Worm (Caenorhabditis elegans) whole organism, early embryonic: ENCODE results near the gene ZK643.2.

Experiments used
- B0310.2 ChIP-seq: sonication (generic microtip); optimal IDR thresholded peaks from 2 replicates; lab custom pipeline; 2016; ENCODE audit warnings: mild to moderate bottlenecking, missing genetic modification characterization, missing compliant biosample characterization
- F13C5.2 ChIP-seq: sonication (generic microtip); optimal IDR thresholded peaks from 2 replicates; lab custom pipeline; 2017; ENCODE audit warnings: mild to moderate bottlenecking, missing genetic modification characterization, inconsistent platforms, missing compliant biosample characterization
- aly-1 ChIP-seq: sonication (generic microtip); optimal IDR thresholded peaks from 2 replicates; lab custom pipeline; 2016; ENCODE audit warnings: missing genetic modification characterization, missing compliant biosample characterization
- ama-1 ChIP-seq: fragments of 150-350 bp; optimal IDR thresholded peaks from 2 replicates; lab custom pipeline; 2014
- ceh-13 ChIP-seq: fragments of 200-800 bp; sonication (Bioruptor generic); optimal IDR thresholded peaks from 2 replicates; lab custom pipeline; 2018; ENCODE audit warnings: mild to moderate bottlenecking, missing genetic modification characterization, missing compliant biosample characterization
- ceh-36 ChIP-seq: sonication (generic microtip); optimal IDR thresholded peaks from 2 replicates; lab custom pipeline; 2016; ENCODE audit warnings: missing genetic modification characterization, inconsistent platforms, missing compliant biosample characterization
- ets-7 ChIP-seq: sonication (generic microtip); optimal IDR thresholded peaks from 2 replicates; lab custom pipeline; 2016; ENCODE audit warnings: missing genotype, missing genetic modification characterization, missing compliant biosample characterization
- flt-1 ChIP-seq: fragments of 200-800 bp; sonication (Bioruptor generic); IDR thresholded peaks from 2 replicates; pipeline ENCODE4 v1.3.6; 2022; ENCODE audit warnings: missing genetic modification characterization, missing compliant biosample characterization
- hmbx-1 ChIP-seq: sonication (generic microtip); optimal IDR thresholded peaks from 2 replicates; lab custom pipeline; 2016; ENCODE audit warnings: mild to moderate bottlenecking, missing genetic modification characterization, missing compliant biosample characterization
- hmg-4 ChIP-seq: fragments of 200-800 bp; sonication (Bioruptor generic); optimal IDR thresholded peaks from 2 replicates; lab custom pipeline; 2018; ENCODE audit warnings: mild to moderate bottlenecking, missing genetic modification characterization, missing compliant biosample characterization
- hnd-1 ChIP-seq: sonication (generic microtip); optimal IDR thresholded peaks from 2 replicates; lab custom pipeline; 2016; ENCODE audit warnings: missing genetic modification characterization, missing compliant biosample characterization
- pes-1 ChIP-seq: fragments of 200-800 bp; sonication (Bioruptor generic); IDR thresholded peaks from 2 replicates; pipeline ENCODE4 v1.3.6; 2022; ENCODE audit warnings: missing genetic modification reagents, missing genetic modification characterization, missing compliant biosample characterization
- scrt-1 ChIP-seq: fragments of 200-800 bp; sonication (Bioruptor generic); IDR thresholded peaks from 2 replicates; pipeline ENCODE4 v1.3.6; 2022; ENCODE audit warnings: missing genetic modification characterization, missing compliant biosample characterization
- sea-1 ChIP-seq: fragments of 200-800 bp; sonication (Bioruptor generic); conservative IDR thresholded peaks from 2 replicates; pipeline ENCODE4 v1.3.6; 2022; ENCODE audit warnings: missing genetic modification characterization, missing compliant biosample characterization
- tbx-11 ChIP-seq: fragments of 200-800 bp; sonication (Bioruptor generic); IDR thresholded peaks from 2 replicates; pipeline ENCODE4 v1.3.6; 2022; ENCODE audit warnings: missing genetic modification characterization, missing compliant biosample characterization
- tbx-37 ChIP-seq: fragments of 200-800 bp; sonication (Bioruptor generic); conservative IDR thresholded peaks from 2 replicates; pipeline ENCODE4 v1.3.6; 2022; ENCODE audit warnings: missing genetic modification reagents, missing genetic modification characterization, missing compliant biosample characterization
- tra-4 ChIP-seq: sonication (generic microtip); optimal IDR thresholded peaks from 2 replicates; lab custom pipeline; 2017; ENCODE audit warnings: missing genetic modification characterization, missing compliant biosample characterization

The ZK643.2 gene

ce11 chrIII:8962475-8962874 is 6.1 kb downstream of the ZK643.2 start:
- TF ChIP-seq hmg-4 (GFP tag; lab: Kevin White, UChicago): no peak
- TF ChIP-seq ama-1: no peak
- no peak for TF ChIP-seq tbx-11
- TF ChIP-seq ceh-36 (tag; lab: Kevin White, UChicago): no peak
- no peak for TF ChIP-seq sea-1 (GFP tag; lab: Robert Waterston, UW)
- no peak for TF ChIP-seq F13C5.2 (tag; lab: Kevin White, UChicago)
- no peak for TF ChIP-seq aly-1 (tag; lab: Kevin White, UChicago)
- no peak for TF ChIP-seq scrt-1 (GFP tag; lab: Robert Waterston, UW)
- no peak for TF ChIP-seq ceh-13 (GFP tag; lab: Kevin White, UChicago)
- no peak for TF ChIP-seq B0310.2 (tag; lab: Kevin White, UChicago)
- TF ChIP-seq flt-1 (GFP tag; lab: Robert Waterston, UW): no peak
- TF ChIP-seq pes-1 (GFP tag; lab: Robert Waterston, UW): no peak
- no peak for TF ChIP-seq ets-7 (tag; lab: Kevin White, UChicago)
- TF ChIP-seq hmbx-1 (tag; lab: Kevin White, UChicago): no peak
- TF ChIP-seq tra-4 (tag; lab: Kevin White, UChicago): no peak

ce11 chrIII:8964684-8965283 is 8.4 kb downstream of the ZK643.2 start:
- TF ChIP-seq aly-1 (tag; lab: Kevin White, UChicago): peak; percentile 16
- TF ChIP-seq ceh-13 (GFP tag; lab: Kevin White, UChicago): no peak

DNA sequence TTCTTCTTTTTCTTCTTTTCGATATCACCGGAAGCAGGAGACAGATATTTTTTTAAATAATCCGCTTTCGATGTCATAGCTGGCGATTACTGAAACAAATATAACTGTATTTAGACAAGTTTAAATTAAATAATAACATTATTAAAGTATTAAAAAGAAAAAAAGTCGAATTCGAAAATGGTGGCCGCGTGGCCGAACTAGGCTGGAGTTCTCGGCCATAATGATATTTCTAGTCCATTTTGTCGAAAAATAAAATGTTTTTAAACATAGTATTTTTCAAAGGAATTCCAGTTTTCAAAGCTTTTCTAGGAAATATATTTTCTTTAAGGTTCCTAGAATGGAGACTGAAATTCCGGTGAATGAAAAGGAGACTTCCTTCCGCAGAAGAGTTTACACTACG is 11.3 kb downstream of the ZK643.2 start, which contains the start of the genes bud-13 and rpap-2:
TSS of gene bud-13 (minus strand) at position 89 of the 400 bp plus-strand sequence.
TSS of gene rpap-2 (plus strand) at position 329 of the 400 bp plus-strand sequence.
- no peak for TF ChIP-seq ceh-36 (tag; lab: Kevin White, UChicago)
- TF ChIP-seq aly-1 (tag; lab: Kevin White, UChicago): no peak
- peak; percentile 53; the same call in 1 of the 2 replicates for TF ChIP-seq tbx-37 (GFP tag; lab: Robert Waterston, UW)

ce11 chrIII:8971255-8972020 is 15.1 kb downstream of the ZK643.2 start, which contains the start of the genes eif-3.D and R08D7.4:
eif-3.D (minus strand) TSS chrIII:8971578.
R08D7.4 (plus strand) TSS chrIII:8971892.
- no peak for TF ChIP-seq sea-1 (GFP tag; lab: Robert Waterston, UW)
- peak; percentile 84 for TF ChIP-seq F13C5.2 (tag; lab: Kevin White, UChicago)
- TF ChIP-seq hnd-1: peak; percentile 17
- no peak for TF ChIP-seq scrt-1 (GFP tag; lab: Robert Waterston, UW)
- TF ChIP-seq ets-7 (tag; lab: Kevin White, UChicago): peak; percentile 13
- no peak for TF ChIP-seq hmg-4 (GFP tag; lab: Kevin White, UChicago)
- no peak for TF ChIP-seq ceh-13 (GFP tag; lab: Kevin White, UChicago)
- TF ChIP-seq B0310.2 (tag; lab: Kevin White, UChicago): no peak
- peak; percentile 61 for TF ChIP-seq tbx-37 (GFP tag; lab: Robert Waterston, UW)
- TF ChIP-seq flt-1 (GFP tag; lab: Robert Waterston, UW): 0 out of 2 replicates have a peak, but pooled peaks have one; percentile 31
- peak; percentile 17 for TF ChIP-seq ceh-36 (tag; lab: Kevin White, UChicago)
- TF ChIP-seq aly-1 (tag; lab: Kevin White, UChicago): no peak
- no peak for TF ChIP-seq hmbx-1 (tag; lab: Kevin White, UChicago)
- TF ChIP-seq ama-1: no peak
- TF ChIP-seq pes-1 (GFP tag; lab: Robert Waterston, UW): peak; percentile 70
- TF ChIP-seq tra-4 (tag; lab: Kevin White, UChicago): no peak
- no peak for TF ChIP-seq tbx-11

DNA sequence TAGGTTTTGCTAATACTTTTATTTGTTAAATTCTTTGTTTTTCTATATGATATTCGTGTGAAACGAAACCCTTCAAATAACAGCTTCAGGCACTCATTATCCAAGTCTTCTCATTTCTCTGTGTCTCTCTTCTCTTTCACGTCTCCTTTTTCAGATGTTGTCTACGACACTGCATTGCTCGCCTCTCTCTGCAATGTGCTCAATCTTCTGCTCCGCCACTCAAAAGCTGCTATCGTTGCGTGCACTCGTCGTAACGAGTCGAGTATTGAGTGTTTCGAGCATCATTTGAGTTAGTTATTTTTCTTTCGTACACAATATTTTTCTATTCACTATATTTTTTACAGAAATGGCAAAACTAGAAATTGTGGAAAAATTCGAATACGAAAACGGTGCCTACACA is 16.8 kb downstream of the ZK643.2 start:
- TF ChIP-seq hmbx-1 (tag; lab: Kevin White, UChicago): no peak
- no peak for TF ChIP-seq flt-1 (GFP tag; lab: Robert Waterston, UW)
- no peak for TF ChIP-seq pes-1 (GFP tag; lab: Robert Waterston, UW)
- TF ChIP-seq hnd-1: no peak
- TF ChIP-seq F13C5.2 (tag; lab: Kevin White, UChicago): no peak

DNA sequence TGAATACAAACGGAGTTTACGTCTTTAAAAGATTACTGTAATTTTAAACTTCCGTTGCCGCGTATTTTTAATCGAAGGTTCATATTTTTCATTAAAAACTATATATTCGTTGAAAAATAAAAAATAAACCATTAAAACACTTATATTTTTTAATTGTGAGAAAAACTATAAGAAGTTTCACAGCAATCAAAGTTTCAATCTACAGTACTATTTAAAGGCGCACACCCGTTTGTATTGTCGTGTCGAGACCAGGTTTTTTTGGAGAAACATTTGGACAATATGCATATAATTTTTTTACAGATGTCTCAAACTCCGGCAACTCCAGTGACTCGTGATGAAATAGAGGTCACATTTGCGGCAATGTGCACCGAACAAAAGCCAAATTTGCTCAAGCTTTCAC is 17.5 kb downstream of the ZK643.2 start, which contains the start of gene R08D7.5:
TSS of gene R08D7.5 (plus strand) at position 301 of the 400 bp plus-strand sequence.
- TF ChIP-seq ceh-36 (tag; lab: Kevin White, UChicago) (no peak), ama-1 (no peak), ceh-13 (GFP tag; lab: Kevin White, UChicago) (no peak), pes-1 (GFP tag; lab: Robert Waterston, UW) (no peak), tbx-37 (GFP tag; lab: Robert Waterston, UW) (no peak), tra-4 (tag; lab: Kevin White, UChicago) (no peak), flt-1 (GFP tag; lab: Robert Waterston, UW) (no peak), sea-1 (GFP tag; lab: Robert Waterston, UW) (no peak)

DNA sequence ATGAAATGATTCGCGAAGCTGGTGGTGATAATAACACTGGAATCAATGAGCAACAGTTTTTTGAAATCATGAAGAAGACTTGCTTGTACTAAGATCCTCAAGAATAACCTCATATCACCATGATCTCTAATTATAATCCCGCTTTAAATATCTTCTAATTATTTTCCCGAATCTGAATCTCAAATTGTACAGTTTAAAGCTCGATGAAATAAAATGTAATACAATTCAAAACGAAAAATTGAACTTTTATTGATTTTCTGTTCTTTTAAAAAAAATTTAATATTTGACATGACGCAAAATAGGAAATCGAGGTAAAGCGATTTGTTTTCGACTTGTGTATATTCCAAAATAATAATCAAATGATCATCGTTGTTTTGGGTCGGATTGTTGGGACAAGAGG is 18.5 kb downstream of the ZK643.2 start:
- TF ChIP-seq ceh-36 (tag; lab: Kevin White, UChicago) (no peak), flt-1 (GFP tag; lab: Robert Waterston, UW) (no peak), tra-4 (tag; lab: Kevin White, UChicago) (no peak), aly-1 (tag; lab: Kevin White, UChicago) (no peak), hmg-4 (GFP tag; lab: Kevin White, UChicago) (no peak)
